Fruit fly (Drosophila melanogaster): ENCODE measurements around the gene CG17036.

- TF ChIP-seq CG13204 (GFP tag; optimal IDR thresholded peaks at IDR 0.05) (no peak), CG9948 (tag; optimal IDR thresholded peaks at IDR 0.05) (no peak)
Measured at dm6 chr2L:12674365-12674764, 26.2 kb downstream of the CG17036 start.
